Worm (Caenorhabditis elegans) whole organism, L1 larva: ENCODE measurements around the gene Y57G7A.2.
A peak's percentile ranks its signal among the peaks of the same experiment; 100 is the strongest.

Experiments used
- C04F5.9 ChIP-seq: sonication (generic microtip); optimal IDR thresholded peaks from 2 replicates; lab custom pipeline; 2016; ENCODE audit warnings: missing genetic modification characterization, missing compliant biosample characterization
- C34B4.2 ChIP-seq: sonication (generic microtip); optimal IDR thresholded peaks from 2 replicates; lab custom pipeline; 2017; ENCODE audit warnings: mild to moderate bottlenecking, missing genetic modification characterization, missing compliant biosample characterization
- aha-1 ChIP-seq: fragments of 150-350 bp; optimal IDR thresholded peaks from 2 replicates; lab custom pipeline; 2014; ENCODE audit warnings: missing biosample characterization, missing genetic modification characterization
- alr-1 ChIP-seq: fragments of 200-800 bp; sonication (Bioruptor generic); optimal IDR thresholded peaks from 2 replicates; lab custom pipeline; 2018; ENCODE audit warnings: borderline replicate concordance, mild to moderate bottlenecking, missing genetic modification characterization, missing compliant biosample characterization
- ceh-8 ChIP-seq: fragments of 200-800 bp; sonication (Bioruptor generic); optimal IDR thresholded peaks from 2 replicates; lab custom pipeline; 2018; ENCODE audit warnings: mild to moderate bottlenecking, missing genetic modification characterization, moderate library complexity, missing compliant biosample characterization
- ceh-82 ChIP-seq, 3 experiments: fragments of 150-350 bp in 1 of 3; sonication (generic microtip) in 2 of 3; optimal IDR thresholded peaks; 2 replicates each; lab custom pipeline; 2014 to 2017; ENCODE audit warnings: missing biosample characterization in 3 of 3, missing genetic modification characterization in 3 of 3
- ceh-90 ChIP-seq: sonication (generic microtip); optimal IDR thresholded peaks from 2 replicates; lab custom pipeline; 2016; ENCODE audit warnings: missing genetic modification characterization, missing compliant biosample characterization
- ces-1 ChIP-seq: fragments of 150-350 bp; optimal IDR thresholded peaks from 2 replicates; lab custom pipeline; 2014; ENCODE audit warnings: missing biosample characterization, missing genetic modification reagents, missing genetic modification characterization
- efl-1 ChIP-seq, 4 experiments: fragments of 150-350 bp; optimal IDR thresholded peaks in 3 of 4; peaks in 1 of 4; 1 replicate in 1 of 4; 2 replicates in 3 of 4; lab custom pipeline; 2014; ENCODE audit warnings: missing biosample characterization in 2 of 4, missing genetic modification characterization in 2 of 4, missing genetic modification reagents in 2 of 4
- efl-3 ChIP-seq: fragments of 200-800 bp; sonication (Bioruptor generic); optimal IDR thresholded peaks from 2 replicates; lab custom pipeline; 2018; ENCODE audit warnings: mild to moderate bottlenecking, missing genetic modification characterization, missing compliant biosample characterization
- elt-2 ChIP-seq: sonication (generic microtip); optimal IDR thresholded peaks from 2 replicates; lab custom pipeline; 2016; ENCODE audit warnings: missing genetic modification characterization, mild to moderate bottlenecking, inconsistent platforms, missing compliant biosample characterization, missing genetic modification reagents
- ets-5 ChIP-seq: fragments of 200-800 bp; sonication (Bioruptor generic); IDR thresholded peaks from 2 replicates; pipeline ENCODE4 v1.3.6; 2022; ENCODE audit warnings: missing genetic modification characterization, missing compliant biosample characterization
- fos-1 ChIP-seq: fragments of 150-350 bp; optimal IDR thresholded peaks from 2 replicates; lab custom pipeline; 2014; ENCODE audit warnings: missing biosample characterization, missing genetic modification characterization
- hpl-2 ChIP-seq: fragments of 150-350 bp; optimal IDR thresholded peaks from 2 replicates; lab custom pipeline; 2014; ENCODE audit warnings: missing biosample characterization, missing genetic modification reagents, missing genetic modification characterization
- isw-1 ChIP-seq: fragments of 200-800 bp; sonication (Bioruptor generic); IDR thresholded peaks from 2 replicates; pipeline ENCODE4 v1.3.6; 2022; ENCODE audit warnings: missing genetic modification characterization, missing compliant biosample characterization
- jun-1 ChIP-seq: fragments of 150-350 bp; optimal IDR thresholded peaks from 2 replicates; lab custom pipeline; 2014; ENCODE audit warnings: missing biosample characterization, missing genetic modification reagents, missing genetic modification characterization
- lin-14 ChIP-seq: fragments of 200-800 bp; sonication (Bioruptor generic); optimal IDR thresholded peaks from 2 replicates; lab custom pipeline; 2018; ENCODE audit warnings: mild to moderate bottlenecking, missing genetic modification characterization, moderate library complexity, missing compliant biosample characterization
- lin-15B ChIP-seq: fragments of 150-350 bp; sonication (generic microtip); optimal IDR thresholded peaks from 3 replicates; lab custom pipeline; 2014; ENCODE audit warnings: missing biosample characterization, missing genetic modification characterization
- lir-3 ChIP-seq: sonication (generic microtip); optimal IDR thresholded peaks from 2 replicates; lab custom pipeline; 2016; ENCODE audit warnings: mild to moderate bottlenecking, missing genetic modification characterization, moderate library complexity, missing compliant biosample characterization; ENCODE audit not compliant: poor library complexity
- mab-9 ChIP-seq: fragments of 200-800 bp; sonication (Bioruptor generic); IDR thresholded peaks from 2 replicates; pipeline ENCODE4 v1.3.6; 2022; ENCODE audit warnings: missing genetic modification reagents, missing genetic modification characterization, missing compliant biosample characterization
- mep-1 ChIP-seq: fragments of 150-350 bp; optimal IDR thresholded peaks from 2 replicates; lab custom pipeline; 2014; ENCODE audit warnings: missing biosample characterization, missing genetic modification characterization
- nhr-11 ChIP-seq: fragments of 150-350 bp; optimal IDR thresholded peaks from 2 replicates; lab custom pipeline; 2014; ENCODE audit warnings: missing biosample characterization, missing genetic modification characterization
- nhr-12 ChIP-seq: sonication (generic microtip); optimal IDR thresholded peaks from 2 replicates; lab custom pipeline; 2017; ENCODE audit warnings: missing biosample characterization, missing genetic modification characterization
- nhr-19 ChIP-seq: fragments of 200-800 bp; sonication (Bioruptor generic); conservative IDR thresholded peaks from 2 replicates; pipeline ENCODE4 v1.3.6; 2022; ENCODE audit warnings: missing genetic modification characterization, missing compliant biosample characterization
- nhr-47 ChIP-seq: sonication (generic microtip); optimal IDR thresholded peaks from 2 replicates; lab custom pipeline; 2016; ENCODE audit warnings: mild to moderate bottlenecking, missing genetic modification characterization, moderate library complexity, missing compliant biosample characterization
- nhr-85 ChIP-seq: sonication (generic microtip); peaks from one replicate; lab custom pipeline; 2016; ENCODE audit warnings: missing genetic modification characterization, inconsistent platforms, missing compliant biosample characterization
- nhr-90 ChIP-seq: sonication (generic microtip); optimal IDR thresholded peaks from 2 replicates; lab custom pipeline; 2016; ENCODE audit warnings: mild to moderate bottlenecking, missing genetic modification characterization, missing compliant biosample characterization; ENCODE audit not compliant: poor library complexity
- pag-3 ChIP-seq: sonication (generic microtip); optimal IDR thresholded peaks from 2 replicates; lab custom pipeline; 2017; ENCODE audit warnings: missing genetic modification characterization, mild to moderate bottlenecking, missing compliant biosample characterization, antibody characterized with exemption, borderline replicate concordance; ENCODE audit not compliant: insufficient read depth
- pax-3 ChIP-seq: fragments of 200-800 bp; sonication (Bioruptor generic); optimal IDR thresholded peaks from 2 replicates; lab custom pipeline; 2018; ENCODE audit warnings: mild to moderate bottlenecking, missing genetic modification characterization, moderate library complexity, missing compliant biosample characterization
- rnt-1 ChIP-seq: sonication (generic microtip); optimal IDR thresholded peaks from 2 replicates; lab custom pipeline; 2016; ENCODE audit warnings: mild to moderate bottlenecking, missing genetic modification characterization, moderate library complexity, missing compliant biosample characterization
- skn-1 ChIP-seq: fragments of 150-350 bp; optimal IDR thresholded peaks from 2 replicates; lab custom pipeline; 2014; ENCODE audit warnings: missing biosample characterization, missing genetic modification characterization
- sox-4 ChIP-seq: sonication (generic microtip); optimal IDR thresholded peaks from 2 replicates; lab custom pipeline; 2016; ENCODE audit warnings: missing genetic modification characterization, missing compliant biosample characterization
- sptf-1 ChIP-seq: fragments of 150-350 bp; optimal IDR thresholded peaks from 2 replicates; lab custom pipeline; 2014; ENCODE audit warnings: missing biosample characterization, missing genetic modification characterization
- sup-37 ChIP-seq: fragments of 200-800 bp; sonication (Bioruptor generic); optimal IDR thresholded peaks from 2 replicates; lab custom pipeline; 2018; ENCODE audit warnings: mild to moderate bottlenecking, missing genetic modification characterization, missing compliant biosample characterization
- tbx-2 ChIP-seq: sonication (generic microtip); optimal IDR thresholded peaks from 2 replicates; lab custom pipeline; 2016; ENCODE audit warnings: missing genetic modification characterization, missing compliant biosample characterization
- unc-130 ChIP-seq: fragments of 150-350 bp; optimal IDR thresholded peaks from 2 replicates; lab custom pipeline; 2017; ENCODE audit warnings: missing biosample characterization, missing genetic modification characterization, inconsistent platforms

Y57G7A.2 gene

DNA sequence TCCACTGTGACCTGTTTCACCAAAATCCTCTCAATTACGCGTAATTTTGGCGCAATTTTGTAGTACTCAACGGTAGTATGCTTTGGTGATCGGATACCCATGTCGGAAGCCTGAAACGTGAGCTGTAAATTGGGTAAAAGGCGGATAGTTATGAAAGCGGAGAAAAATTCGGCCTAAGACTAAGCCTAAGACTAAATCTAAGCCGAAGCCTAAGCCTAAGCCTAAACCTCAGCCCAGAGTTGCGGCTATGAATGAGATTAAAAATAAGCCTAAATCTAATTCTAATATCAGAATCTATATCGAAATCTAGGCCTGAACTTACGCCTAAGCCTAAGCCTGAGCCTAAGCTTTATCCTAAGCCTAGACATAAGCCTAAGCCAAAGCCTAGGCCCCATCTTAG, 43.6 kb upstream of the Y57G7A.2 start, which contains the start of gene lin-42:
TSS of gene lin-42 (minus strand) at position 101 of the 400 bp plus-strand sequence.
- TF ChIP-seq rnt-1 (tag; lab: Kevin White, UChicago), result no peak
- no peak for TF ChIP-seq ceh-8
- TF ChIP-seq lir-3 (tag; lab: Kevin White, UChicago), result no peak
- TF ChIP-seq nhr-85 (tag; lab: Kevin White, UChicago), result no peak
- TF ChIP-seq alr-1, result no peak
- TF ChIP-seq, all 84 proteins: peak for 0

DNA sequence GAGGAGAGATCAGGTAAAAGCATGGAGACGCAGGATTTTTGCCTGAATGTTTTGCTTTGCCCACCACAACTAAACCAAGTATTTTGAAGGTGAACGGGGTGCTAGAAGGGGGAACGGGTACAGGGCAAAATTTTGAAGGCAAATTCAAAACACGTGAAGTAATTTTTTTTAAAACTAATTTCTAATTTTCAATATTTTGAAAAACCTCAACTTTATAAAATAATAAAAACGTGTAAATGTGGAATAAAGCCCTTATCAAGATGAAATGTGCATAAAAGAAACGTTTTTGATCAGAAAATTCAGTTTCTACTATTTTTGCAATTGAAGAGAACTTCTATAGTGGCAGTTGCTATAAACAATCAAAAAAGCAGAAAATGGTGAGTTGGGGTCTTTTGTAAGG, 40.2 kb upstream of the Y57G7A.2 start, which contains the start of gene clec-119:
TSS of gene clec-119 (plus strand) at position 301 of the 400 bp plus-strand sequence.
- TF ChIP-seq nhr-90 (no peak), fos-1 (tag; lab: Kevin White, UChicago) (no peak), tbx-2 (tag; lab: Kevin White, UChicago) (no peak), sptf-1 (tag; lab: Kevin White, UChicago) (no peak), elt-2 (tag; lab: Kevin White, UChicago) (no peak), nhr-47 (tag; lab: Kevin White, UChicago) (no peak), C34B4.2 (tag; lab: Kevin White, UChicago) (no peak)

DNA sequence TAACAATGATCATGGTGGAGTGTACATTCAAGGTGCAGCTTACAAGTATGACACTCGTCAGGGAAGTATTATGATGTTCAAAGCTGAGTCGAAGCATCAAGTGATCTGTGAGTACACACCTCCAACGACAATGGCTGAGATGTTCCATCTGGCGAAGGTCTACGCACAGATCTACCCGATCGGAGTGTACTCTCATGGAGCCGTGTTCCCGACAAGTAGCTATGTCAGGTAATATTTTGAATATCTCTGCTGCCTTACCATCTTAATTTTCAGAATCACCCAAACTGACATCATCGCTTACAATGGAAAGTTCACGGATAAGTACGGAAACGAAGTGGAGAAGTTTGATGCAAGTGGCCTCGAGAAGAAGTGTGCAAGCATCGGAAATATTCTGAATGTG, 39.1 kb upstream of the Y57G7A.2 start:
- TF ChIP-seq hpl-2 (GFP tag; lab: Kevin White, UChicago) (no peak), pax-3 (tag; lab: Kevin White, UChicago) (no peak), C34B4.2 (tag; lab: Kevin White, UChicago) (no peak), pag-3 (no peak), efl-3 (no peak), lin-14 (no peak), isw-1 (GFP tag; lab: Robert Waterston, UW) (no peak), jun-1 (no peak), ceh-82 (tag; optimal IDR thresholded peaks at IDR 0.05; lab: Kevin White, UChicago) (no peak), skn-1 (no peak), unc-130 (no peak), nhr-19 (GFP tag; lab: Robert Waterston, UW) (no peak), nhr-12 (no peak)

DNA sequence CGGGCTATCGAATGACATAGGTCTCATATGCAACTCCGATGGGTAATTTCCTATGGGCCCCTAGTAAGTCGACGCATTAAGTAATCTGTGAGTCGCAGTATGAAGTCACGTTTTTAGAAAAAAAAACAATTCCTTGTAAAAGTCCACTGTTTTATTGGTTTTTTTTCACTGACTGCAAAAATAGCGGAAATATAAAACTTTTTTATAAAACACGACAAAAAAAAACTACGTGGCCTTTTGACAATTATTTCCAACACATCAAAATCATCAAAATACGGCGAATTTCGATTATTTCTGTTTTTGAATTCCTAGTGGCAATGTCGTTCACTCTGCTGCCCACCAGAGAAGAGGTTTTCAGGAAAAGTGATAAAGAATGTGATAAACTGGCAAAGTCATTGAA, 37.2 kb upstream of the Y57G7A.2 start, which contains the start of gene clpr-2:
TSS of gene clpr-2 (plus strand) at position 301 of the 400 bp plus-strand sequence.
- TF ChIP-seq ces-1 (GFP tag; lab: Kevin White, UChicago) (no peak), sox-4 (tag; lab: Kevin White, UChicago) (no peak), ceh-8 (no peak)

DNA sequence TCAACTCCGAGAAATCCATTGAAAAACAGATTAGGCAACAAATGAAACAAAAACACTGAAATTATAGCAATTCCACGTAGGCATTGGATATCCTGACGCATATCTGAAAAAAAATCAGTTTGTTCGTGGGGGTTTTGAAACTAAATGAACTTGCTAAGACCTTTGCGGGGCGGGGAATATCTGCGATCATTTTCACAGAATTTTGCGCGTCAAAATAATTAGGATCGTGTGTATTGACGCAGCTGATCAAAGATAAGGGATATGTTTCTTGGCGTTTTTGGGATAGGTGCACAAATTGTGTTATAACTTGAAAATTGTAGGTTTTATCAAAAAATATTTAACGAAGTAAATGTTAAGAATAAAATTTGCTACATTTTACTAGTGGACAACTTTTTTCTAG, 29.1 kb upstream of the Y57G7A.2 start, which contains the start of gene oac-30:
TSS of gene oac-30 (minus strand) at position 101 of the 400 bp plus-strand sequence.
- TF ChIP-seq mep-1 (tag; lab: Kevin White, UChicago), result no peak
- no peak for TF ChIP-seq ceh-90 (tag; lab: Kevin White, UChicago)
- TF ChIP-seq mab-9 (GFP tag; lab: Robert Waterston, UW), result no peak
- no peak for TF ChIP-seq aha-1 (tag; lab: Kevin White, UChicago)
- no peak for TF ChIP-seq lin-15B (tag; lab: Kevin White, UChicago)

DNA sequence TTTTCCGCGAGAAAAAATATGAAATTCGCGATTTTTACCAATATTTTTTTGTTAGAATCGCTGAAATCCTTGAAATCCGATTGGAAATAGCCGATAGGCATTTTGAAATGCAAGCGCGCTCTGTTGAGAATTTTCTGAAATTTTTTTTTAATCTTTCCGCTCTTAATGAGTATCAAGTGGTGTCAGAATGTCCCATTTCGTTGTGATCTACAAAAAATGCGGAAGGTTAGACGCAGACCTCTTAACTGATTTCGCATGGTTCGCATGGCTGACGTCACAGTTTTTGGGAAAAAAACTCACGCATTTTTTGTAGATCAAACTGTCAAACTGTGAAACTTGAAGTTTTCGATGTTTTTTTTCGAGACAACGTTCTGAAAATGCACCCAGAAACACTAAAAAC, 24.1 kb upstream of the Y57G7A.2 start, which contains the start of gene srw-66:
TSS of gene srw-66 (minus strand) at position 101 of the 400 bp plus-strand sequence.
- no peak for TF ChIP-seq ets-5 (GFP tag; lab: Robert Waterston, UW)
- TF ChIP-seq efl-1 (optimal IDR thresholded peaks at IDR 0.05; lab: Kevin White, UChicago), result no peak
- TF ChIP-seq efl-1 (GFP tag; optimal IDR thresholded peaks at IDR 0.05 in 1 of 2; lab: Kevin White, UChicago), result peak in 1 of 2 experiments; percentile 43
- TF ChIP-seq C04F5.9, result no peak
- no peak for TF ChIP-seq sup-37 (GFP tag; lab: Kevin White, UChicago)
- no peak for TF ChIP-seq nhr-11 (tag; lab: Kevin White, UChicago)
